Worm (Caenorhabditis elegans) whole organism, young adult: ENCODE results near the gene catp-6.

ENCODE experiments used
- F10E7.11 ChIP-seq: sonication (generic microtip); optimal IDR thresholded peaks from 2 replicates; lab custom pipeline; 2017; ENCODE audit warnings: mild to moderate bottlenecking, missing genetic modification characterization, moderate library complexity, missing compliant biosample characterization
- F39B2.1 ChIP-seq: fragments of 200-800 bp; sonication (Bioruptor generic); IDR thresholded peaks from 2 replicates; pipeline ENCODE4 v1.3.6; 2022; ENCODE audit warnings: missing genetic modification reagents, missing genetic modification characterization, missing compliant biosample characterization
- F49E8.2 ChIP-seq: sonication (generic microtip); optimal IDR thresholded peaks from 3 replicates; lab custom pipeline; 2017; ENCODE audit warnings: missing genetic modification characterization, mild to moderate bottlenecking, missing compliant biosample characterization, antibody characterized with exemption, moderate library complexity; ENCODE audit not compliant: insufficient read depth
- F55B11.4 ChIP-seq: sonication (generic microtip); optimal IDR thresholded peaks from 2 replicates; lab custom pipeline; 2016; ENCODE audit warnings: missing compliant biosample characterization, missing genetic modification characterization, borderline replicate concordance; ENCODE audit not compliant: insufficient read depth
- Y53G8AR.9 ChIP-seq: fragments of 200-800 bp; sonication (Bioruptor generic); conservative IDR thresholded peaks from 2 replicates; pipeline ENCODE4 v1.3.6; 2022; ENCODE audit warnings: missing genetic modification reagents, missing genetic modification characterization, missing compliant biosample characterization
- Y56A3A.18 ChIP-seq: fragments of 200-800 bp; sonication (Bioruptor generic); IDR thresholded peaks from 2 replicates; pipeline ENCODE4 v1.3.6; 2022; ENCODE audit warnings: missing genetic modification reagents, missing genetic modification characterization, missing compliant biosample characterization
- Y67H2A.10 ChIP-seq: fragments of 200-800 bp; sonication (Bioruptor generic); conservative IDR thresholded peaks from 2 replicates; pipeline ENCODE4 v1.3.6; 2022; ENCODE audit warnings: missing genetic modification reagents, missing genetic modification characterization, missing compliant biosample characterization
- Y79H2A.3 ChIP-seq: fragments of 200-800 bp; sonication (Bioruptor generic); conservative IDR thresholded peaks from 2 replicates; pipeline ENCODE4 v1.3.6; 2022; ENCODE audit warnings: missing genetic modification reagents, missing genetic modification characterization, missing compliant biosample characterization
- ZK185.1 ChIP-seq: sonication (generic microtip); optimal IDR thresholded peaks from 2 replicates; lab custom pipeline; 2016; ENCODE audit warnings: mild to moderate bottlenecking, missing genetic modification characterization, missing compliant biosample characterization; ENCODE audit not compliant: poor library complexity, severe bottlenecking
- akir-1 ChIP-seq: fragments of 200-800 bp; sonication (Bioruptor generic); optimal IDR thresholded peaks from 2 replicates; lab custom pipeline; 2018; ENCODE audit warnings: mild to moderate bottlenecking, missing genetic modification characterization, moderate library complexity, missing compliant biosample characterization
- aptf-2 ChIP-seq: fragments of 200-800 bp; sonication (Bioruptor generic); conservative IDR thresholded peaks from 2 replicates; pipeline ENCODE4 v1.3.6; 2022; ENCODE audit warnings: missing genetic modification reagents, missing genetic modification characterization, missing compliant biosample characterization
- attf-5 ChIP-seq: fragments of 200-800 bp; sonication (Bioruptor generic); optimal IDR thresholded peaks from 2 replicates; lab custom pipeline; 2018; ENCODE audit warnings: mild to moderate bottlenecking, missing genetic modification characterization, missing compliant biosample characterization
- cebp-1 ChIP-seq, 2 experiments: fragments of 200-800 bp in 1 of 2; sonication (Bioruptor generic) in 1 of 2; sonication (generic microtip) in 1 of 2; IDR thresholded peaks in 1 of 2; optimal IDR thresholded peaks in 1 of 2; 2 replicates each; pipeline versions ENCODE4 v1.3.6 to Lab custom; 2017 to 2022; ENCODE audit warnings: missing compliant biosample characterization in 2 of 2, missing genetic modification characterization in 2 of 2, mild to moderate bottlenecking in 1 of 2, missing genetic modification reagents in 1 of 2, moderate library complexity in 1 of 2
- ceh-100 ChIP-seq: fragments of 200-800 bp; sonication (Bioruptor generic); IDR thresholded peaks from 2 replicates; pipeline ENCODE4 v1.3.6; 2022; ENCODE audit warnings: missing genetic modification reagents, missing genetic modification characterization, missing compliant biosample characterization
- ceh-40 ChIP-seq: fragments of 200-800 bp; sonication (Bioruptor generic); IDR thresholded peaks from 2 replicates; pipeline ENCODE4 v1.3.6; 2022; ENCODE audit warnings: missing genetic modification characterization, missing compliant biosample characterization
- ceh-58 ChIP-seq: fragments of 200-800 bp; sonication (Bioruptor generic); IDR thresholded peaks from 2 replicates; pipeline ENCODE4 v1.3.6; 2022; ENCODE audit warnings: missing genetic modification characterization, missing compliant biosample characterization
- ceh-91 ChIP-seq: fragments of 200-800 bp; sonication (Bioruptor generic); IDR thresholded peaks from 2 replicates; pipeline ENCODE4 v1.3.6; 2022; ENCODE audit warnings: missing genetic modification reagents, missing genetic modification characterization, missing compliant biosample characterization
- chd-7 ChIP-seq: sonication (generic microtip); optimal IDR thresholded peaks from 2 replicates; lab custom pipeline; 2016; ENCODE audit warnings: mild to moderate bottlenecking, missing genetic modification characterization, moderate library complexity, missing compliant biosample characterization
- dox-1 ChIP-seq: fragments of 200-800 bp; sonication (Bioruptor generic); IDR thresholded peaks from 2 replicates; pipeline ENCODE4 v1.3.6; 2022; ENCODE audit warnings: missing genetic modification reagents, missing genetic modification characterization, missing compliant biosample characterization
- dpff-1 ChIP-seq: sonication (generic microtip); optimal IDR thresholded peaks from 2 replicates; lab custom pipeline; 2017; ENCODE audit warnings: mild to moderate bottlenecking, missing genetic modification characterization, missing compliant biosample characterization
- egl-18 ChIP-seq: fragments of 200-800 bp; sonication (Bioruptor generic); IDR thresholded peaks from 2 replicates; pipeline ENCODE4 v1.3.6; 2022; ENCODE audit warnings: missing genetic modification reagents, missing genetic modification characterization, missing compliant biosample characterization
- egl-44 ChIP-seq: fragments of 200-800 bp; sonication (Bioruptor generic); IDR thresholded peaks from 2 replicates; pipeline ENCODE4 v1.3.6; 2022; ENCODE audit warnings: missing genetic modification reagents, missing genetic modification characterization, missing compliant biosample characterization
- ets-4 ChIP-seq: fragments of 200-800 bp; sonication (Bioruptor generic); optimal IDR thresholded peaks from 2 replicates; lab custom pipeline; 2018; ENCODE audit warnings: mild to moderate bottlenecking, missing genetic modification characterization, missing compliant biosample characterization
- him-1 ChIP-seq: sonication (generic microtip); optimal IDR thresholded peaks from 2 replicates; lab custom pipeline; 2016; ENCODE audit warnings: missing genotype, missing genetic modification reagents, missing genetic modification characterization, missing compliant biosample characterization
- hlh-12 ChIP-seq: sonication (generic microtip); optimal IDR thresholded peaks from 2 replicates; lab custom pipeline; 2016; ENCODE audit warnings: missing genetic modification characterization, missing compliant biosample characterization
- hsf-1 ChIP-seq: fragments of 200-800 bp; sonication (Bioruptor generic); IDR thresholded peaks from 2 replicates; pipeline ENCODE4 v1.3.6; 2022; ENCODE audit warnings: missing genetic modification reagents, missing genetic modification characterization, missing compliant biosample characterization
- let-607 ChIP-seq, 2 experiments: fragments of 200-800 bp in 1 of 2; sonication (Bioruptor generic) in 1 of 2; sonication (generic microtip) in 1 of 2; optimal IDR thresholded peaks; 2 replicates each; lab custom pipeline; 2016 to 2018; ENCODE audit warnings: mild to moderate bottlenecking in 2 of 2, missing compliant biosample characterization in 2 of 2, missing genetic modification characterization in 2 of 2, moderate library complexity in 2 of 2, missing genotype in 1 of 2
- lin-26 ChIP-seq: fragments of 200-800 bp; sonication (Bioruptor generic); IDR thresholded peaks from 2 replicates; pipeline ENCODE4 v1.3.6; 2022; ENCODE audit warnings: missing genetic modification reagents, missing genetic modification characterization, missing compliant biosample characterization
- lin-40 ChIP-seq: sonication (generic microtip); optimal IDR thresholded peaks from 2 replicates; lab custom pipeline; 2016; ENCODE audit warnings: missing genetic modification characterization, mild to moderate bottlenecking, missing compliant biosample characterization, missing genotype, missing genetic modification reagents
- lsy-27 ChIP-seq: sonication (generic microtip); optimal IDR thresholded peaks from 2 replicates; lab custom pipeline; 2017; ENCODE audit warnings: missing genetic modification characterization, mild to moderate bottlenecking, missing compliant biosample characterization, antibody characterized with exemption, missing genotype, borderline replicate concordance; ENCODE audit not compliant: insufficient read depth
- madf-10 ChIP-seq: sonication (generic microtip); optimal IDR thresholded peaks from 2 replicates; lab custom pipeline; 2016; ENCODE audit warnings: mild to moderate bottlenecking, missing genetic modification characterization, missing compliant biosample characterization
- madf-6 ChIP-seq: fragments of 200-800 bp; sonication (Bioruptor generic); IDR thresholded peaks from 2 replicates; pipeline ENCODE4 v1.3.6; 2022; ENCODE audit warnings: missing genetic modification reagents, missing genetic modification characterization, missing compliant biosample characterization
- mcd-1 ChIP-seq: fragments of 200-800 bp; sonication (Bioruptor generic); IDR thresholded peaks from 2 replicates; pipeline ENCODE4 v1.3.6; 2022; ENCODE audit warnings: missing genetic modification reagents, missing genetic modification characterization, missing compliant biosample characterization
- nfya-2 ChIP-seq: fragments of 200-800 bp; sonication (Bioruptor generic); IDR thresholded peaks from 2 replicates; pipeline ENCODE4 v1.3.6; 2022; ENCODE audit warnings: missing genetic modification reagents, missing genetic modification characterization, missing compliant biosample characterization
- nfyb-1 ChIP-seq: fragments of 200-800 bp; sonication (Bioruptor generic); IDR thresholded peaks from 2 replicates; pipeline ENCODE4 v1.3.6; 2022; ENCODE audit warnings: missing genetic modification reagents, missing genetic modification characterization, missing compliant biosample characterization
- nhr-80 ChIP-seq: sonication (generic microtip); optimal IDR thresholded peaks from 2 replicates; lab custom pipeline; 2016; ENCODE audit warnings: missing genetic modification characterization, missing compliant biosample characterization
- pha-4 ChIP-seq: fragments of 150-350 bp; sonication (generic microtip); optimal IDR thresholded peaks from 2 replicates; lab custom pipeline; 2014; ENCODE audit warnings: missing biosample characterization, missing genetic modification reagents, missing genetic modification characterization
- repo-1 ChIP-seq: sonication (generic microtip); optimal IDR thresholded peaks from 2 replicates; lab custom pipeline; 2017; ENCODE audit warnings: mild to moderate bottlenecking, missing genetic modification characterization, missing compliant biosample characterization
- rpc-1 ChIP-seq, 2 experiments: fragments of 150-350 bp in 1 of 2; sonication (generic microtip) in 1 of 2; optimal IDR thresholded peaks; 2 replicates each; lab custom pipeline; 2014 to 2018; ENCODE audit warnings: missing biosample characterization in 1 of 2, missing genetic modification characterization in 1 of 2, missing genetic modification reagents in 1 of 2, missing genotype in 1 of 2
- sea-2 ChIP-seq: fragments of 200-800 bp; sonication (Bioruptor generic); IDR thresholded peaks from 2 replicates; pipeline ENCODE4 v1.3.6; 2022; ENCODE audit warnings: missing genetic modification characterization, missing compliant biosample characterization
- snpc-1.1 ChIP-seq: sonication (generic microtip); optimal IDR thresholded peaks from 2 replicates; lab custom pipeline; 2017; ENCODE audit warnings: missing genetic modification characterization, mild to moderate bottlenecking, missing compliant biosample characterization, antibody characterized with exemption, moderate library complexity, missing genotype, missing genetic modification reagents; ENCODE audit not compliant: insufficient read depth
- snpc-4 ChIP-seq, 5 experiments: fragments of 150-350 bp in 1 of 5; sonication (generic microtip) in 4 of 5; optimal IDR thresholded peaks; 2 replicates each; lab custom pipeline; 2014 to 2018; ENCODE audit warnings: missing genetic modification characterization in 5 of 5, missing biosample characterization in 3 of 5, antibody characterized with exemption in 2 of 5, mild to moderate bottlenecking in 2 of 5, missing compliant biosample characterization in 2 of 5, missing genotype in 2 of 5, moderate library complexity in 2 of 5, missing genetic modification reagents in 1 of 5
- tbp1 ChIP-seq: fragments of 200-800 bp; sonication (Bioruptor generic); optimal IDR thresholded peaks from 2 replicates; lab custom pipeline; 2018; ENCODE audit warnings: mild to moderate bottlenecking, missing genetic modification characterization, missing compliant biosample characterization
- tlf-1 ChIP-seq: fragments of 200-800 bp; sonication (Bioruptor generic); optimal IDR thresholded peaks from 2 replicates; lab custom pipeline; 2018; ENCODE audit warnings: mild to moderate bottlenecking, missing genetic modification characterization, missing compliant biosample characterization
- unc-62 ChIP-seq: fragments of 150-350 bp; optimal IDR thresholded peaks from 2 replicates; lab custom pipeline; 2014; ENCODE audit warnings: missing biosample characterization, missing genetic modification reagents, missing genetic modification characterization
- ztf-26 ChIP-seq: sonication (generic microtip); optimal IDR thresholded peaks from 2 replicates; lab custom pipeline; 2017; ENCODE audit warnings: missing genetic modification characterization, missing compliant biosample characterization
- ztf-3 ChIP-seq: fragments of 200-800 bp; sonication (Bioruptor generic); optimal IDR thresholded peaks from 2 replicates; lab custom pipeline; 2018; ENCODE audit warnings: mild to moderate bottlenecking, missing genetic modification characterization, missing compliant biosample characterization

Gene catp-6

DNA sequence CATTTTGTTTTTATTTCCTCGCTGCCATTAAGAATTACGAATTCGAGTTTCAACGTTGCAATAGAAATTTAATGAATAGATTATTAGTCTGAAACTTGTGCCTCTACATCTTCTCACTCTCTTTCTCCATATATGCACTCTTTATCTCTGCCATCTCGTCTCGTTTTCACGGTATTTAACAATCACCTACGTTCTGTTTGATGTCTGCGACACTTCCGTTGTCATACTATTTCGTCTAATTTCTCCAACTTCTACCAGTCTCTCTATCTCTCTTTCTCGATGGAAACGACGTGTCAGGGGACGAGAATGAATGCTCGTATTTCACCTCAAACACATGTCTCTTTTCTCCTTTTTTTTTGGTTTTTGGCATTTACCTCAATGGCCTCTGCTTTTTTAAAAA, 49.5 kb upstream of the catp-6 start (continued):
- no peak for TF ChIP-seq F55B11.4
- TF ChIP-seq Y56A3A.18 (GFP tag; lab: Robert Waterston, UW) = no peak
- TF ChIP-seq akir-1 (GFP tag; lab: Kevin White, UChicago) = no peak
- no peak for TF ChIP-seq him-1 (tag; lab: Kevin White, UChicago)
- no peak for TF ChIP-seq let-607 (tag; optimal IDR thresholded peaks at IDR 0.05; lab: Kevin White, UChicago)
- TF ChIP-seq lsy-27 = no peak
- TF ChIP-seq sea-2 = no peak
- no peak for TF ChIP-seq tlf-1 (GFP tag; lab: Kevin White, UChicago)
- TF ChIP-seq hsf-1 (GFP tag; lab: Robert Waterston, UW) = no peak
- no peak for TF ChIP-seq ceh-100 (GFP tag; lab: Robert Waterston, UW)
- no peak for TF ChIP-seq snpc-4 (GFP tag; optimal IDR thresholded peaks at IDR 0.05; lab: Kevin White, UChicago)
- no peak for TF ChIP-seq snpc-4 (tag; optimal IDR thresholded peaks at IDR 0.05; lab: Kevin White, UChicago)
- no peak for TF ChIP-seq Y67H2A.10 (GFP tag; lab: Robert Waterston, UW)
- no peak for TF ChIP-seq F39B2.1
- TF ChIP-seq rpc-1 (optimal IDR thresholded peaks at IDR 0.05; lab: Kevin White, UChicago) = no peak
- no peak for TF ChIP-seq rpc-1 (tag; optimal IDR thresholded peaks at IDR 0.05; lab: Kevin White, UChicago)
- TF ChIP-seq ceh-91 (GFP tag; lab: Robert Waterston, UW) = no peak
- peak; percentile 22; the same call in 1 of the 2 replicates for TF ChIP-seq nfyb-1 (GFP tag; lab: Robert Waterston, UW)
- TF ChIP-seq unc-62 (GFP tag; lab: Kevin White, UChicago) = no peak
- no peak for TF ChIP-seq Y79H2A.3 (GFP tag; lab: Robert Waterston, UW)
- TF ChIP-seq pha-4 (tag; lab: Kevin White, UChicago) = no peak
- no peak for TF ChIP-seq ztf-3 (GFP tag; lab: Kevin White, UChicago)
- no peak for TF ChIP-seq lin-26 (GFP tag; lab: Robert Waterston, UW)
- TF ChIP-seq egl-44 (GFP tag; lab: Robert Waterston, UW) = no peak
- TF ChIP-seq lin-40 (tag; lab: Kevin White, UChicago) = peak; percentile 16
- TF ChIP-seq Y53G8AR.9 (GFP tag; lab: Robert Waterston, UW) = no peak
- peak; percentile 53 for TF ChIP-seq nhr-80
- TF ChIP-seq aptf-2 (GFP tag; lab: Robert Waterston, UW) = no peak
- TF ChIP-seq mcd-1 (GFP tag; lab: Robert Waterston, UW) = 0 out of 2 replicates have a peak, but pooled peaks have one; percentile 35
- 0 out of 2 replicates have a peak, but pooled peaks have one; percentile 21 for TF ChIP-seq dox-1
- TF ChIP-seq ets-4 (GFP tag; lab: Kevin White, UChicago) = no peak
- TF ChIP-seq chd-7 (tag; lab: Kevin White, UChicago) = no peak
- no peak for TF ChIP-seq dpff-1
- no peak for TF ChIP-seq hlh-12
- TF ChIP-seq ztf-26 (tag; lab: Kevin White, UChicago) = no peak
- no peak for TF ChIP-seq nfya-2 (GFP tag; lab: Robert Waterston, UW)
- no peak for TF ChIP-seq ceh-58 (GFP tag; lab: Robert Waterston, UW)
- TF ChIP-seq attf-5 = peak; percentile 51
- TF ChIP-seq madf-10 (tag; lab: Kevin White, UChicago) = peak; percentile 9
- no peak for TF ChIP-seq ceh-40 (GFP tag; lab: Robert Waterston, UW)
- no peak for TF ChIP-seq snpc-1.1 (tag; lab: Kevin White, UChicago)
- no peak for TF ChIP-seq madf-6 (GFP tag; lab: Robert Waterston, UW)
- TF ChIP-seq tbp1 (GFP tag; lab: Kevin White, UChicago) = no peak
- no peak for TF ChIP-seq repo-1 (tag; lab: Kevin White, UChicago)
- no peak for TF ChIP-seq F49E8.2 (tag; lab: Kevin White, UChicago)
- peak; percentile 36 for TF ChIP-seq ZK185.1
- TF ChIP-seq cebp-1 (GFP tag; IDR thresholded peaks at IDR 0.05; lab: Robert Waterston, UW) = no peak
- TF ChIP-seq cebp-1 (tag; optimal IDR thresholded peaks at IDR 0.05; lab: Kevin White, UChicago) = peak; percentile 61
- no peak for TF ChIP-seq F10E7.11
- no peak for TF ChIP-seq egl-18 (GFP tag; lab: Robert Waterston, UW)
